Fruit fly (Drosophila melanogaster): Measurements from ENCODE around the gene CG14926.
A peak's percentile ranks its signal among the peaks of the same experiment; 100 is the strongest.

- peak; percentile 34 for TF ChIP-seq sens (GFP tag)
- no peak for TF ChIP-seq ATbp (GFP tag; optimal IDR thresholded peaks at IDR 0.05)
- no peak for TF ChIP-seq insv (GFP tag; optimal IDR thresholded peaks at IDR 0.05)
- TF ChIP-seq h (optimal IDR thresholded peaks at IDR 0.05), result no peak
- no peak for TF ChIP-seq chif (GFP tag; optimal IDR thresholded peaks at IDR 0.05)
- no peak for TF ChIP-seq pan (optimal IDR thresholded peaks at IDR 0.05)
- no peak for TF ChIP-seq pan (GFP tag; optimal IDR thresholded peaks at IDR 0.05 in 1 of 2, IDR thresholded peaks at IDR 0.05 in 1 of 2)
- TF ChIP-seq CG12236 (GFP tag; optimal IDR thresholded peaks at IDR 0.05), result no peak
- no peak for TF ChIP-seq twi (tag; optimal IDR thresholded peaks at IDR 0.05)
- no peak for TF ChIP-seq pfk (GFP tag; optimal IDR thresholded peaks at IDR 0.05)
- TF ChIP-seq CG4282 (GFP tag; optimal IDR thresholded peaks at IDR 0.05), result no peak
- TF ChIP-seq CG4617 (GFP tag; optimal IDR thresholded peaks at IDR 0.05; ENCODE audit: borderline replicate concordance), result no peak
Observed at dm6 chr2L:11359193-11359592, 16.1 kb upstream of the CG14926 start.
